Worm (Caenorhabditis elegans) whole organism, L4 larva: ENCODE results near the gene mrpl-11.

Experiments used
- F44E2.7 ChIP-seq: fragments of 200-800 bp; sonication (Bioruptor generic); IDR thresholded peaks from 2 replicates; pipeline ENCODE4 v2.1.2; 2022; ENCODE audit warnings: missing genetic modification characterization, missing compliant biosample characterization
- T20F7.1 ChIP-seq: fragments of 200-800 bp; sonication (Bioruptor generic); optimal IDR thresholded peaks from 2 replicates; lab custom pipeline; 2018; ENCODE audit warnings: mild to moderate bottlenecking, missing genetic modification characterization, missing compliant biosample characterization
- aha-1 ChIP-seq: fragments of 150-350 bp; peaks from one replicate; lab custom pipeline; 2014; ENCODE audit warnings: missing biosample characterization, missing genetic modification characterization
- ceh-32 ChIP-seq: sonication (generic microtip); optimal IDR thresholded peaks from 2 replicates; lab custom pipeline; 2016; ENCODE audit warnings: mild to moderate bottlenecking, missing genetic modification characterization, missing compliant biosample characterization; ENCODE audit not compliant: poor library complexity
- ces-1 ChIP-seq: fragments of 150-350 bp; sonication (generic microtip); optimal IDR thresholded peaks from 4 replicates; lab custom pipeline; 2014; ENCODE audit warnings: missing biosample characterization, missing genetic modification reagents, missing genetic modification characterization
- cey-2 ChIP-seq: sonication (generic microtip); optimal IDR thresholded peaks from 3 replicates; lab custom pipeline; 2017; ENCODE audit warnings: missing genetic modification characterization, mild to moderate bottlenecking, missing compliant biosample characterization, antibody characterized with exemption, borderline replicate concordance; ENCODE audit not compliant: insufficient read depth
- daf-16 ChIP-seq, 3 experiments: sonication (generic microtip); optimal IDR thresholded peaks; 2 replicates each; lab custom pipeline; 2016 to 2017; ENCODE audit warnings: missing genetic modification characterization in 3 of 3, missing genetic modification reagents in 3 of 3, mild to moderate bottlenecking in 2 of 3, missing compliant biosample characterization in 2 of 3, missing biosample characterization in 1 of 3, moderate library complexity in 1 of 3
- dmd-6 ChIP-seq: fragments of 200-800 bp; sonication (Bioruptor generic); IDR thresholded peaks from 2 replicates; pipeline ENCODE4 v1.3.6; 2022; ENCODE audit warnings: missing genetic modification reagents, missing genetic modification characterization, missing compliant biosample characterization
- dmd-9 ChIP-seq: fragments of 200-800 bp; sonication (Bioruptor generic); IDR thresholded peaks from 2 replicates; pipeline ENCODE4 v1.3.6; 2022; ENCODE audit warnings: missing genetic modification reagents, missing genetic modification characterization, missing compliant biosample characterization
- dve-1 ChIP-seq: sonication (generic microtip); optimal IDR thresholded peaks from 2 replicates; lab custom pipeline; 2017; ENCODE audit warnings: antibody characterized with exemption, mild to moderate bottlenecking, missing genetic modification characterization, missing compliant biosample characterization; ENCODE audit not compliant: insufficient read depth
- fkh-10 ChIP-seq: fragments of 150-350 bp; optimal IDR thresholded peaks from 2 replicates; lab custom pipeline; 2014; ENCODE audit warnings: missing biosample characterization, missing genetic modification reagents, missing genetic modification characterization
- gei-8 ChIP-seq: fragments of 200-800 bp; sonication (Bioruptor generic); optimal IDR thresholded peaks from 2 replicates; lab custom pipeline; 2018; ENCODE audit warnings: mild to moderate bottlenecking, missing genetic modification characterization, missing compliant biosample characterization
- hif-1 ChIP-seq, 2 experiments: sonication (generic microtip); optimal IDR thresholded peaks; 2 replicates each; lab custom pipeline; 2016 to 2017; ENCODE audit warnings: missing compliant biosample characterization in 2 of 2, missing genetic modification characterization in 2 of 2, missing genetic modification reagents in 2 of 2, missing genotype in 2 of 2, mild to moderate bottlenecking in 1 of 2
- hlh-11 ChIP-seq: fragments of 200-800 bp; sonication (Bioruptor generic); optimal IDR thresholded peaks from 2 replicates; lab custom pipeline; 2018; ENCODE audit warnings: mild to moderate bottlenecking, missing genetic modification characterization, missing compliant biosample characterization
- hlh-30 ChIP-seq: sonication (generic microtip); optimal IDR thresholded peaks from 2 replicates; lab custom pipeline; 2017; ENCODE audit warnings: antibody characterized with exemption, mild to moderate bottlenecking, missing genetic modification characterization, missing compliant biosample characterization; ENCODE audit not compliant: insufficient read depth
- lin-13 ChIP-seq: fragments of 150-350 bp; optimal IDR thresholded peaks from 2 replicates; lab custom pipeline; 2014; ENCODE audit warnings: missing biosample characterization, missing genetic modification reagents, missing genetic modification characterization
- lin-38 ChIP-seq: fragments of 200-800 bp; sonication (Bioruptor generic); IDR thresholded peaks from 2 replicates; pipeline ENCODE4 v1.3.6; 2022; ENCODE audit warnings: missing genetic modification reagents, missing genetic modification characterization, missing compliant biosample characterization
- lsy-2 ChIP-seq, 2 experiments: fragments of 150-350 bp in 1 of 2; sonication (generic microtip) in 1 of 2; optimal IDR thresholded peaks; 2 replicates each; lab custom pipeline; 2014 to 2017; ENCODE audit warnings: missing biosample characterization in 2 of 2, missing genetic modification characterization in 2 of 2
- mdl-1 ChIP-seq, 2 experiments: fragments of 150-350 bp in 1 of 2; sonication (generic microtip) in 1 of 2; optimal IDR thresholded peaks; 2 replicates each; lab custom pipeline; 2014 to 2017; ENCODE audit warnings: missing biosample characterization in 2 of 2, missing genetic modification characterization in 2 of 2
- mep-1 ChIP-seq: fragments of 150-350 bp; sonication (generic microtip); optimal IDR thresholded peaks from 3 replicates; lab custom pipeline; 2014; ENCODE audit warnings: missing biosample characterization, missing genetic modification characterization
- mxl-3 ChIP-seq: fragments of 200-800 bp; sonication (Bioruptor generic); optimal IDR thresholded peaks from 2 replicates; lab custom pipeline; 2018; ENCODE audit warnings: mild to moderate bottlenecking, missing genetic modification characterization, missing compliant biosample characterization
- nhr-11 ChIP-seq: fragments of 150-350 bp; optimal IDR thresholded peaks from 2 replicates; lab custom pipeline; 2014; ENCODE audit warnings: missing biosample characterization, missing genetic modification characterization
- nhr-25 ChIP-seq: sonication (generic microtip); optimal IDR thresholded peaks from 2 replicates; lab custom pipeline; 2017; ENCODE audit warnings: missing genetic modification characterization, mild to moderate bottlenecking, missing compliant biosample characterization, antibody characterized with exemption, moderate library complexity, borderline replicate concordance; ENCODE audit not compliant: insufficient read depth
- nhr-28 ChIP-seq: fragments of 150-350 bp; optimal IDR thresholded peaks from 2 replicates; lab custom pipeline; 2014; ENCODE audit warnings: missing biosample characterization, missing genetic modification characterization
- nhr-48 ChIP-seq: sonication (generic microtip); optimal IDR thresholded peaks from 2 replicates; lab custom pipeline; 2016; ENCODE audit warnings: mild to moderate bottlenecking, missing genetic modification characterization, missing compliant biosample characterization
- pha-4 ChIP-seq, 2 experiments: fragments of 150-350 bp in 1 of 2; fragments of 200-800 bp in 1 of 2; sonication (Bioruptor generic) in 1 of 2; IDR thresholded peaks in 1 of 2; optimal IDR thresholded peaks in 1 of 2; 2 replicates each; pipeline versions ENCODE4 v1.3.6 to Lab custom; 2014 to 2022; ENCODE audit warnings: missing genetic modification characterization in 2 of 2, missing genetic modification reagents in 2 of 2, missing biosample characterization in 1 of 2, missing compliant biosample characterization in 1 of 2
- rbr-2 ChIP-seq: sonication (generic microtip); optimal IDR thresholded peaks from 2 replicates; lab custom pipeline; 2016; ENCODE audit warnings: missing genotype, missing genetic modification characterization, missing compliant biosample characterization
- saeg-2 ChIP-seq: fragments of 200-800 bp; sonication (Bioruptor generic); IDR thresholded peaks from 2 replicates; pipeline ENCODE4 v1.3.6; 2022; ENCODE audit warnings: missing genetic modification reagents, missing genetic modification characterization, missing compliant biosample characterization
- skn-1 ChIP-seq: fragments of 150-350 bp; optimal IDR thresholded peaks from 2 replicates; lab custom pipeline; 2014; ENCODE audit warnings: missing biosample characterization, missing genetic modification characterization
- spr-1 ChIP-seq: sonication (generic microtip); optimal IDR thresholded peaks from 2 replicates; lab custom pipeline; 2016; ENCODE audit warnings: mild to moderate bottlenecking, missing genetic modification characterization, missing compliant biosample characterization
- tra-1 ChIP-seq: fragments of 200-800 bp; sonication (Bioruptor generic); IDR thresholded peaks from 2 replicates; pipeline ENCODE4 v1.3.6; 2022; ENCODE audit warnings: missing genetic modification reagents, missing genetic modification characterization, missing compliant biosample characterization
- unc-39 ChIP-seq: sonication (generic microtip); optimal IDR thresholded peaks from 2 replicates; lab custom pipeline; 2017; ENCODE audit warnings: missing biosample characterization, missing genetic modification characterization
- unc-62 ChIP-seq, 3 experiments: fragments of 150-350 bp in 1 of 3; sonication (generic microtip); optimal IDR thresholded peaks in 2 of 3; peaks in 1 of 3; 1 replicate in 1 of 3; 2 replicates in 2 of 3; lab custom pipeline; 2014 to 2017; ENCODE audit warnings: missing biosample characterization in 3 of 3, missing genetic modification characterization in 3 of 3, missing genetic modification reagents in 3 of 3, missing genotype in 1 of 3
- vab-7 ChIP-seq: fragments of 200-800 bp; sonication (Bioruptor generic); IDR thresholded peaks from 2 replicates; pipeline ENCODE4 v1.3.6; 2022; ENCODE audit warnings: missing genetic modification reagents, missing genetic modification characterization, missing compliant biosample characterization
- zag-1 ChIP-seq: fragments of 150-350 bp; optimal IDR thresholded peaks from 2 replicates; lab custom pipeline; 2014; ENCODE audit warnings: missing biosample characterization, missing genetic modification characterization
- zfp-2 ChIP-seq: sonication (generic microtip); optimal IDR thresholded peaks from 2 replicates; lab custom pipeline; 2016; ENCODE audit warnings: mild to moderate bottlenecking, missing genetic modification characterization, missing compliant biosample characterization
- zfp-3 ChIP-seq: fragments of 200-800 bp; sonication (Bioruptor generic); conservative IDR thresholded peaks from 2 replicates; pipeline ENCODE4 v1.3.6; 2022; ENCODE audit warnings: missing genetic modification reagents, missing genetic modification characterization, missing compliant biosample characterization
- ztf-7 ChIP-seq: fragments of 150-350 bp; optimal IDR thresholded peaks from 2 replicates; lab custom pipeline; 2014; ENCODE audit warnings: missing biosample characterization, missing genetic modification characterization

Gene mrpl-11

DNA sequence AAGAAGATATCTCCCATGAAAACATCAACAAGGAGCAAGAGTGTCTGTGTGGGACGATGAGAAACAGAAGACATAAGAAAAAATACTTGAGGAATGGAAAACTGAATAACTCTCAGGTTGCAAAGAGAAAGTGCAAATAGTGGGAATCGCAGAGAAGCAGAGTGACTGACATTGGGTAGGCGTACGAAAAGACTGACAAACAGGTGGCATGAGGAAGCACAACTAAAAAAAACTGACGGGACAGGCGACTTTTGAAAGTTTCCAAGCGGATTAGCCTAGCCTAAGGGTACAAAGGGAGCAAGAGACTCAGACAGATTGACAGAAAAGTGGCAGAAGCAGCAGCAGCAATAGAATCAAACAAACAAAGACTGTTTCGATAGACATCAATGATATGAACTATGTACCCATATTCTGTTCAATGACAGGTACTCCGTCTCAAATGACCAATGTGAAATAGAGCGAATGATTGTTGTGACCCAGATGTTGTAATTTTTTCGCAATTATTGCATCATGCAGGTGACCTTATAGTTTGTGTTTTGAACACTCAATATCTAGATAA lies 17.0 kb downstream of the mrpl-11 start:
- no peak for TF ChIP-seq zag-1
- no peak for TF ChIP-seq dmd-9 (GFP tag; lab: Robert Waterston, UW)
- TF ChIP-seq zfp-3 (GFP tag; lab: Robert Waterston, UW) = no peak
- TF ChIP-seq gei-8 (GFP tag; lab: Kevin White, UChicago) = peak; percentile 5
- TF ChIP-seq F44E2.7 (GFP tag; lab: Robert Waterston, UW) = no peak
- peak; percentile 36 for TF ChIP-seq nhr-25
- TF ChIP-seq unc-62 (GFP tag; optimal IDR thresholded peaks at IDR 0.05 in 1 of 2; lab: Kevin White, UChicago) = peak in 1 of 2 experiments; percentile 82
- no peak for TF ChIP-seq unc-62 (tag; optimal IDR thresholded peaks at IDR 0.05; lab: Kevin White, UChicago)
- peak; percentile 14 for TF ChIP-seq nhr-11 (tag; lab: Kevin White, UChicago)
- TF ChIP-seq hif-1 (tag; optimal IDR thresholded peaks at IDR 0.05; lab: Kevin White, UChicago) = peak in 1 of 2 experiments; percentile 34
- TF ChIP-seq spr-1 = no peak
- no peak for TF ChIP-seq ceh-32
- peak; percentile 87 for TF ChIP-seq aha-1 (tag; lab: Kevin White, UChicago)
- TF ChIP-seq hlh-30 (tag; lab: Kevin White, UChicago) = peak; percentile 78
- 0 out of 2 replicates have a peak, but pooled peaks have one; percentile 19 for TF ChIP-seq vab-7
- no peak for TF ChIP-seq lsy-2 (tag; optimal IDR thresholded peaks at IDR 0.05; lab: Kevin White, UChicago)
- peak; percentile 12 to 92 for TF ChIP-seq daf-16 (GFP tag; optimal IDR thresholded peaks at IDR 0.05; lab: Kevin White, UChicago)
- peak; percentile 27 for TF ChIP-seq daf-16 (tag; optimal IDR thresholded peaks at IDR 0.05; lab: Kevin White, UChicago)
- TF ChIP-seq unc-39 (tag; lab: Kevin White, UChicago) = no peak
- peak in 1 of 2 experiments; percentile 40 for TF ChIP-seq mdl-1 (tag; optimal IDR thresholded peaks at IDR 0.05; lab: Kevin White, UChicago)
- peak; percentile 10 for TF ChIP-seq T20F7.1 (GFP tag; lab: Kevin White, UChicago)
- no peak for TF ChIP-seq skn-1
- TF ChIP-seq dve-1 (tag; lab: Kevin White, UChicago) = peak; percentile 47
- TF ChIP-seq zfp-2 (tag; lab: Kevin White, UChicago) = no peak
- no peak for TF ChIP-seq ces-1
- peak; percentile 52 for TF ChIP-seq nhr-28 (tag; lab: Kevin White, UChicago)
- TF ChIP-seq saeg-2 = 0 out of 2 replicates have a peak, but pooled peaks have one; percentile 67
- TF ChIP-seq rbr-2 (tag; lab: Kevin White, UChicago) = peak; percentile 24
- peak; percentile 65 for TF ChIP-seq mxl-3
- TF ChIP-seq nhr-48 (tag; lab: Kevin White, UChicago) = peak; percentile 66
- no peak for TF ChIP-seq cey-2 (tag; lab: Kevin White, UChicago)
- peak; percentile 79 for TF ChIP-seq dmd-6 (GFP tag; lab: Robert Waterston, UW)
- TF ChIP-seq pha-4 (GFP tag; IDR thresholded peaks at IDR 0.05; lab: Robert Waterston, UW) = no peak
- TF ChIP-seq pha-4 (tag; optimal IDR thresholded peaks at IDR 0.05; lab: Kevin White, UChicago) = peak; percentile 11
- peak; percentile 41 for TF ChIP-seq mep-1 (tag; lab: Kevin White, UChicago)
- TF ChIP-seq hlh-11 (tag; lab: Kevin White, UChicago) = peak; percentile 86
- TF ChIP-seq ztf-7 (tag; lab: Kevin White, UChicago) = peak; percentile 79
- TF ChIP-seq lin-13 = peak; percentile 7
- TF ChIP-seq tra-1 = peak; percentile 63; the same call in 1 of the 2 replicates
- TF ChIP-seq lin-38 = no peak

ce11 chrIII:8737391-8737790 lies 19.9 kb downstream of the mrpl-11 start:
- peak; percentile 31 for TF ChIP-seq fkh-10
- no peak for TF ChIP-seq zfp-2 (tag; lab: Kevin White, UChicago)
